Worm (Caenorhabditis elegans) whole organism, L4 larva: Measurements from ENCODE around the gene F58A4.6.

Experiments
- D1046.2 ChIP-seq: fragments of 200-800 bp; sonication (Bioruptor generic); IDR thresholded peaks from 2 replicates; pipeline ENCODE4 v1.3.6; 2022; ENCODE audit warnings: missing genetic modification characterization, missing compliant biosample characterization
- ces-1 ChIP-seq: fragments of 150-350 bp; sonication (generic microtip); optimal IDR thresholded peaks from 4 replicates; lab custom pipeline; 2014; ENCODE audit warnings: missing biosample characterization, missing genetic modification reagents, missing genetic modification characterization
- hmg-1.1 ChIP-seq: fragments of 200-800 bp; sonication (Bioruptor generic); IDR thresholded peaks from 2 replicates; pipeline ENCODE4 v1.3.6; 2022; ENCODE audit warnings: missing genetic modification reagents, missing genetic modification characterization, missing compliant biosample characterization

DNA sequence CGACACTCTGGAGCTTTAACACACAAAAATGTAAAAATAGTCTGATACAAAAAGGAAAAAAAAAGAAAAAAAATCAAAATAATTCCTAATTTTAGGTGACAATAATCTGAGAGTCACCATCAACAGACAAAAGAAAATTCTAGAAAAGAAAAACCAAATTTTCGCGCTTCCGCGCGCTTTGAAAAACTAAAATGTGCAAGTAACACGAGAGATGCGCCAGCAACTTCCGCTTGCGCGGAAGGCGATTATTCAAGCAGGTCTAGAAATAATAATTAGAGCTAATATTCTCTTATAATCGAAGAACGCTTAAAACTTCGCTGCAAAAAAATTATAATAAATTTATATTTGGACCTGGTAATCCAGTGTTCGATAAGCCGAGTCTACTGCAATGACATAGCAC lies 2.7 kb downstream of the F58A4.6 start:
- TF ChIP-seq D1046.2 (no peak), ces-1 (GFP tag; lab: Kevin White, UChicago) (no peak), hmg-1.1 (no peak)
